Worm (Caenorhabditis elegans): ENCODE data around the gene Y73F8A.12.
"Not testable (repeated sequence)": the region's sequence is repeated elsewhere in the genome, so short reads cannot be mapped to it uniquely, and the experiment has no call there.

Y73F8A.12 gene

DNA sequence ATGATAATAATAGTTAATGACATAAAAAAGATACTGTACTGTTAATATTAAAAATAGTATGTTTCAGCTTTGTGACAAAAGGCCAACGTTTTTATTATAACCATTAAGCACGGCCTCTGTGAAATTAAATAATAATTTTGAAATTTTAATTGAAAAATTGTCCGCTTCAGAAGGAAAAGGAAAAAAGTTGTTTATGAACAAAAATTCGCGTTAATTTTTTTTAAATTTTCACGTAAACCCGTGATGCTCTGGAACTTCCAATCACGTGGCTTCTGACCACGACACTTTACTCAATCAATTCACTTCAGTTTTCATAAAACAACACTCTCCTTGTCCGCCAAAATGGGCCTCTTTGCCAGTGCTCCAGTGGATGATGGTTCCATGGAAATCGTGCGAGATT lies 9.8 kb upstream of the Y73F8A.12 start, which contains the start of gene Y73F8A.15:
Gene Y73F8A.15, plus strand, starts transcription at position 301 of the 400 bp plus-strand sequence.
- TF ChIP-seq ama-1 (optimal IDR thresholded peaks at IDR 0.05) (no peak), ama-1 (GFP tag; optimal IDR thresholded peaks at IDR 0.05) (no peak), hmg-20 (GFP tag; IDR thresholded peaks at IDR 0.05) (no peak), rcor-1 (GFP tag; IDR thresholded peaks at IDR 0.05) (no peak), F55B11.4 (tag; optimal IDR thresholded peaks at IDR 0.05; ENCODE audit: borderline replicate concordance, insufficient read depth) (no peak), ztf-25 (GFP tag; IDR thresholded peaks at IDR 0.05) (no peak), F22D6.2 (tag; optimal IDR thresholded peaks at IDR 0.05) (no peak), ceh-91 (GFP tag; IDR thresholded peaks at IDR 0.05) (no peak), sea-2 (GFP tag; IDR thresholded peaks at IDR 0.05) (no peak), lin-40 (tag; optimal IDR thresholded peaks at IDR 0.05) (no peak), mes-4 (tag; optimal IDR thresholded peaks at IDR 0.05) (no peak), Y53G8AR.9 (GFP tag; conservative IDR thresholded peaks at IDR 0.05) (no peak), nhr-27 (tag; optimal IDR thresholded peaks at IDR 0.05) (no peak), dox-1 (GFP tag; IDR thresholded peaks at IDR 0.05) (no peak), tbx-9 (tag; optimal IDR thresholded peaks at IDR 0.05; ENCODE audit: borderline replicate concordance) (no peak), madf-3 (GFP tag; IDR thresholded peaks at IDR 0.05) (no peak), Y67H2A.10 (GFP tag; conservative IDR thresholded peaks at IDR 0.05) (no peak), ceh-79 (tag; optimal IDR thresholded peaks at IDR 0.05) (no peak), madf-10 (tag; optimal IDR thresholded peaks at IDR 0.05) (no peak), ekl-4 (GFP tag; IDR thresholded peaks at IDR 0.05) (no peak)

DNA sequence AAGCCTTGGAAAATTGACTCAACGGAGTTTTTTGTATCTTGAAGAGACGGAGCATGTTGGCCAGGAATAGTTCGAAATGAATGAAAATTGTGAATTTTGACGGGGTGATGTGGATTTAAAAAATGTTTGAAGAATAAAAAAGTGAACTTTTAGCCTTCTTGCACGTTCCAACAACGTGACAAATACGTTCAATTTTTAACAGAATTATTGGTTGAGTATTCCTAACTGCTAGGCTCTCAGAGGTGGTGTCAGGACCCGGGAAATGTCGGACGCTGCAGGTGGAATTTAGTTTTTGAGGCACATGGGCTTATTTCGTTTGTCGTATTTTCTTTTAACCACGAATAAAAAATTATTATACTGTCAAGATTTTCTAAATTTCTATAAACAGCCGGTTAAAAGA lies 7.5 kb upstream of the Y73F8A.12 start, which contains the start of gene Y73F8A.14:
Gene Y73F8A.14, minus strand, starts transcription at position 101 of the 400 bp plus-strand sequence.
- TF ChIP-seq mes-4 (tag; optimal IDR thresholded peaks at IDR 0.05); egl-44 (GFP tag; IDR thresholded peaks at IDR 0.05); fkh-3 (tag; optimal IDR thresholded peaks at IDR 0.05): not testable (repeated sequence)

ce11 chrIV:15318320-15318719 lies 6.8 kb upstream of the Y73F8A.12 start:
- peak; percentile 54; the same call in 1 of the 2 replicates for TF ChIP-seq hmg-1.2 (GFP tag; IDR thresholded peaks at IDR 0.05)
- TF ChIP-seq tbp1 (GFP tag; optimal IDR thresholded peaks at IDR 0.05) = peak; percentile 86
- peak; percentile 43 for TF ChIP-seq rpc-1 (optimal IDR thresholded peaks at IDR 0.05)
- TF ChIP-seq rpc-1 (tag; optimal IDR thresholded peaks at IDR 0.05) = peak; percentile 64
- peak; percentile 77 for TF ChIP-seq lin-26 (GFP tag; IDR thresholded peaks at IDR 0.05)
- TF ChIP-seq Y56A3A.18 (GFP tag; IDR thresholded peaks at IDR 0.05) = peak; percentile 64; the same call in 1 of the 2 replicates
- 0 out of 2 replicates have a peak, but pooled peaks have one; percentile 47 for TF ChIP-seq pbrm-1 (GFP tag; IDR thresholded peaks at IDR 0.05)
- TF ChIP-seq attf-6 (GFP tag; IDR thresholded peaks at IDR 0.05) = peak; percentile 98
- TF ChIP-seq ceh-100 (GFP tag; IDR thresholded peaks at IDR 0.05) = 0 out of 2 replicates have a peak, but pooled peaks have one; percentile 17
- TF ChIP-seq snpc-4 (GFP tag; optimal IDR thresholded peaks at IDR 0.05) = not testable (repeated sequence)
- peak in 3 of 4 experiments; percentile 33 to 95 (median 91) for TF ChIP-seq snpc-4 (tag; optimal IDR thresholded peaks at IDR 0.05)
- TF ChIP-seq B0019.2 (GFP tag; conservative IDR thresholded peaks at IDR 0.05) = 0 out of 2 replicates have a peak, but pooled peaks have one; percentile 3
- TF ChIP-seq B0261.1 (tag; optimal IDR thresholded peaks at IDR 0.05) = peak; percentile 62
- peak; percentile 58 for TF ChIP-seq D2030.7 (GFP tag; IDR thresholded peaks at IDR 0.05)

ce11 chrIV:15315502-15315901 lies 4.0 kb upstream of the Y73F8A.12 start:
- TF ChIP-seq snpc-4 (GFP tag; optimal IDR thresholded peaks at IDR 0.05) = no peak
- peak in 2 of 4 experiments; percentile 12 to 30 for TF ChIP-seq snpc-4 (tag; optimal IDR thresholded peaks at IDR 0.05)
- no peak for TF ChIP-seq let-526 (GFP tag; IDR thresholded peaks at IDR 0.05)

Data from whole organism, young adult.